Worm (Caenorhabditis elegans): Measurements from ENCODE around the gene dop-2.

Gene dop-2

ce11 chrV:9625604-9626446 is 17.5 kb downstream of the dop-2 start, which contains the start of gene T06E4.7:
TSS of gene T06E4.7 (plus strand) at chrV:9626396.
- TF ChIP-seq B0336.3 (GFP tag; IDR thresholded peaks at IDR 0.05) (no peak), lsy-27 (tag; optimal IDR thresholded peaks at IDR 0.05; ENCODE audit: borderline replicate concordance, insufficient read depth) (no peak), chd-7 (tag; optimal IDR thresholded peaks at IDR 0.05) (peak; percentile 32), hrde-1 (tag; optimal IDR thresholded peaks at IDR 0.05; ENCODE audit: borderline replicate concordance) (no peak), attf-3 (GFP tag; conservative IDR thresholded peaks at IDR 0.05) (no peak), ceh-100 (GFP tag; IDR thresholded peaks at IDR 0.05) (no peak), rcor-1 (GFP tag; IDR thresholded peaks at IDR 0.05) (no peak), lin-54 (GFP tag; optimal IDR thresholded peaks at IDR 0.05) (no peak), ztf-25 (GFP tag; IDR thresholded peaks at IDR 0.05) (0 out of 2 replicates have a peak, but pooled peaks have one; percentile 41), ekl-4 (GFP tag; IDR thresholded peaks at IDR 0.05) (no peak), ceh-58 (GFP tag; IDR thresholded peaks at IDR 0.05) (no peak), ztf-6 (GFP tag; IDR thresholded peaks at IDR 0.05) (no peak), ceh-27 (GFP tag; optimal IDR thresholded peaks at IDR 0.05) (peak; percentile 13), zfh-2 (GFP tag; conservative IDR thresholded peaks at IDR 0.05) (peak; percentile 93), mcd-1 (GFP tag; IDR thresholded peaks at IDR 0.05) (peak; percentile 20; the same call in 1 of the 2 replicates), Y53F4B.3 (GFP tag; IDR thresholded peaks at IDR 0.05) (no peak), K11D2.4 (GFP tag; IDR thresholded peaks at IDR 0.05) (no peak), ceh-40 (GFP tag; IDR thresholded peaks at IDR 0.05) (no peak), aptf-3 (GFP tag; IDR thresholded peaks at IDR 0.05) (no peak), ccch-3 (GFP tag; optimal IDR thresholded peaks at IDR 0.05) (no peak), nhr-120 (GFP tag; IDR thresholded peaks at IDR 0.05) (no peak), F37B4.10 (GFP tag; IDR thresholded peaks at IDR 0.05) (0 out of 2 replicates have a peak, but pooled peaks have one; percentile 4), D2030.7 (GFP tag; IDR thresholded peaks at IDR 0.05) (0 out of 2 replicates have a peak, but pooled peaks have one; percentile 10), egrh-3 (GFP tag; IDR thresholded peaks at IDR 0.05) (peak; percentile 92), ztf-3 (GFP tag; optimal IDR thresholded peaks at IDR 0.05) (no peak), bed-1 (GFP tag; IDR thresholded peaks at IDR 0.05) (no peak), rec-8 (tag; optimal IDR thresholded peaks at IDR 0.05) (no peak), repo-1 (tag; optimal IDR thresholded peaks at IDR 0.05) (no peak), dox-1 (GFP tag; IDR thresholded peaks at IDR 0.05) (0 out of 2 replicates have a peak, but pooled peaks have one; percentile 34), C06A6.2 (GFP tag; conservative IDR thresholded peaks at IDR 0.05) (no peak)

- peak; percentile 42; the same call in 1 of the 2 replicates for TF ChIP-seq dox-1 (GFP tag; IDR thresholded peaks at IDR 0.05)
- peak; percentile 90 for TF ChIP-seq zfh-2 (GFP tag; conservative IDR thresholded peaks at IDR 0.05)
- no peak for TF ChIP-seq lsy-27 (tag; optimal IDR thresholded peaks at IDR 0.05; ENCODE audit: borderline replicate concordance, insufficient read depth)
- no peak for TF ChIP-seq sptf-2 (GFP tag; optimal IDR thresholded peaks at IDR 0.05)
- TF ChIP-seq chd-7 (tag; optimal IDR thresholded peaks at IDR 0.05): peak; percentile 52
- TF ChIP-seq B0019.2 (GFP tag; conservative IDR thresholded peaks at IDR 0.05): no peak
- TF ChIP-seq egrh-3 (GFP tag; IDR thresholded peaks at IDR 0.05): peak; percentile 83
- TF ChIP-seq die-1 (tag; optimal IDR thresholded peaks at IDR 0.05): no peak
Observed at ce11 chrV:9628603-9629002, 20.2 kb downstream of the dop-2 start.

- TF ChIP-seq fkh-3 (tag; optimal IDR thresholded peaks at IDR 0.05) (no peak), mxl-1 (tag; optimal IDR thresholded peaks at IDR 0.05) (no peak), lin-35 (GFP tag; optimal IDR thresholded peaks at IDR 0.05) (no peak), hsf-1 (GFP tag; IDR thresholded peaks at IDR 0.05) (no peak), lin-40 (tag; optimal IDR thresholded peaks at IDR 0.05) (no peak), hlh-12 (tag; optimal IDR thresholded peaks at IDR 0.05) (no peak), nhr-179 (tag; optimal IDR thresholded peaks at IDR 0.05) (no peak), ZK185.1 (tag; optimal IDR thresholded peaks at IDR 0.05; ENCODE audit: poor library complexity, severe bottlenecking) (no peak), Y79H2A.3 (GFP tag; conservative IDR thresholded peaks at IDR 0.05) (no peak), Y67H2A.10 (GFP tag; conservative IDR thresholded peaks at IDR 0.05) (no peak), mel-28 (tag; optimal IDR thresholded peaks at IDR 0.05; ENCODE audit: borderline replicate concordance) (no peak), ztf-6 (GFP tag; IDR thresholded peaks at IDR 0.05) (no peak), somi-1 (GFP tag; optimal IDR thresholded peaks at IDR 0.05) (no peak)
Observed at ce11 chrV:9629114-9629513, 20.8 kb downstream of the dop-2 start, which contains the start of gene idpc-3. TSS of gene idpc-3 (minus strand) at chrV:9629214.

Measured in whole organism, young adult.